Worm (Caenorhabditis elegans) whole organism, mixed stage, embryonic: ENCODE data around the gene T04F8.2.

Source experiments
- M03D4.4 ChIP-seq: sonication (generic microtip); optimal IDR thresholded peaks from 2 replicates; lab custom pipeline; 2017; ENCODE audit warnings: mild to moderate bottlenecking, missing genetic modification characterization, missing compliant biosample characterization
- blmp-1 ChIP-seq: fragments of 150-350 bp; optimal IDR thresholded peaks from 2 replicates; lab custom pipeline; 2014; ENCODE audit warnings: missing biosample characterization, missing genetic modification characterization
- ceh-39 ChIP-seq: fragments of 150-350 bp; optimal IDR thresholded peaks from 2 replicates; lab custom pipeline; 2014; ENCODE audit warnings: missing biosample characterization, missing genetic modification characterization
- ceh-43 ChIP-seq: fragments of 200-800 bp; sonication (Bioruptor generic); optimal IDR thresholded peaks from 2 replicates; lab custom pipeline; 2018; ENCODE audit warnings: mild to moderate bottlenecking, missing genetic modification characterization, moderate library complexity, missing compliant biosample characterization
- ceh-83 ChIP-seq: fragments of 200-800 bp; sonication (Bioruptor generic); optimal IDR thresholded peaks from 2 replicates; lab custom pipeline; 2018; ENCODE audit warnings: mild to moderate bottlenecking, missing genetic modification characterization, missing compliant biosample characterization
- ces-1 ChIP-seq: fragments of 150-350 bp; optimal IDR thresholded peaks from 2 replicates; lab custom pipeline; 2014; ENCODE audit warnings: missing biosample characterization, missing genetic modification reagents, missing genetic modification characterization
- cnd-1 ChIP-seq: fragments of 200-800 bp; sonication (Bioruptor generic); optimal IDR thresholded peaks from 2 replicates; lab custom pipeline; 2018; ENCODE audit warnings: mild to moderate bottlenecking, missing genetic modification characterization, missing compliant biosample characterization
- drap-1 ChIP-seq: fragments of 200-800 bp; sonication (Bioruptor generic); optimal IDR thresholded peaks from 3 replicates; lab custom pipeline; 2018; ENCODE audit warnings: mild to moderate bottlenecking, missing genetic modification characterization, missing compliant biosample characterization
- elt-1 ChIP-seq: sonication (generic microtip); optimal IDR thresholded peaks from 2 replicates; lab custom pipeline; 2017; ENCODE audit warnings: missing genetic modification characterization, mild to moderate bottlenecking, missing compliant biosample characterization, antibody characterized with exemption, moderate library complexity, borderline replicate concordance; ENCODE audit not compliant: insufficient read depth
- elt-3 ChIP-seq: fragments of 150-350 bp; optimal IDR thresholded peaks from 2 replicates; lab custom pipeline; 2014; ENCODE audit warnings: missing biosample characterization, missing genetic modification characterization
- flh-1 ChIP-seq: fragments of 200-800 bp; sonication (Bioruptor generic); optimal IDR thresholded peaks from 2 replicates; lab custom pipeline; 2018; ENCODE audit warnings: mild to moderate bottlenecking, missing genetic modification characterization, moderate library complexity, missing compliant biosample characterization
- hlh-1 ChIP-seq: fragments of 150-350 bp; optimal IDR thresholded peaks from 2 replicates; lab custom pipeline; 2014; ENCODE audit warnings: missing biosample characterization, missing genetic modification reagents, missing genetic modification characterization
- lin-13 ChIP-seq: fragments of 150-350 bp; optimal IDR thresholded peaks from 2 replicates; lab custom pipeline; 2014; ENCODE audit warnings: missing biosample characterization, missing genetic modification characterization
- lin-32 ChIP-seq: fragments of 200-800 bp; sonication (Bioruptor generic); optimal IDR thresholded peaks from 2 replicates; lab custom pipeline; 2018; ENCODE audit warnings: mild to moderate bottlenecking, missing genetic modification characterization, missing compliant biosample characterization
- lsy-2 ChIP-seq: fragments of 150-350 bp; optimal IDR thresholded peaks from 2 replicates; lab custom pipeline; 2014; ENCODE audit warnings: missing biosample characterization, missing genetic modification characterization
- mab-5 ChIP-seq: fragments of 150-350 bp; optimal IDR thresholded peaks from 2 replicates; lab custom pipeline; 2014; ENCODE audit warnings: missing biosample characterization, missing genetic modification characterization
- mep-1 ChIP-seq: fragments of 150-350 bp; optimal IDR thresholded peaks from 2 replicates; lab custom pipeline; 2017; ENCODE audit warnings: missing biosample characterization, missing genetic modification reagents, missing genetic modification characterization, inconsistent platforms
- mls-2 ChIP-seq: sonication (generic microtip); optimal IDR thresholded peaks from 2 replicates; lab custom pipeline; 2016; ENCODE audit warnings: mild to moderate bottlenecking, missing genetic modification characterization, moderate library complexity, missing compliant biosample characterization
- nhr-12 ChIP-seq: fragments of 150-350 bp; optimal IDR thresholded peaks from 2 replicates; lab custom pipeline; 2014; ENCODE audit warnings: missing biosample characterization, missing genetic modification characterization
- nhr-2 ChIP-seq: fragments of 150-350 bp; optimal IDR thresholded peaks from 2 replicates; lab custom pipeline; 2014; ENCODE audit warnings: missing biosample characterization, missing genetic modification characterization
- nhr-237 ChIP-seq: fragments of 150-350 bp; optimal IDR thresholded peaks from 2 replicates; lab custom pipeline; 2014; ENCODE audit warnings: missing biosample characterization, missing genetic modification characterization
- nhr-28 ChIP-seq: fragments of 150-350 bp; optimal IDR thresholded peaks from 2 replicates; lab custom pipeline; 2014; ENCODE audit warnings: missing biosample characterization, missing genetic modification characterization
- nhr-76 ChIP-seq: sonication (generic microtip); optimal IDR thresholded peaks from 2 replicates; lab custom pipeline; 2017; ENCODE audit warnings: missing biosample characterization, missing genetic modification characterization
- pha-4 ChIP-seq: fragments of 150-350 bp; optimal IDR thresholded peaks from 2 replicates; lab custom pipeline; 2018; ENCODE audit warnings: missing biosample characterization, missing genetic modification reagents, missing genetic modification characterization
- sem-2 ChIP-seq: fragments of 200-800 bp; sonication (Bioruptor generic); optimal IDR thresholded peaks from 2 replicates; lab custom pipeline; 2018; ENCODE audit warnings: mild to moderate bottlenecking, missing genetic modification characterization, missing compliant biosample characterization
- sptf-1 ChIP-seq: sonication (generic microtip); optimal IDR thresholded peaks from 2 replicates; lab custom pipeline; 2017; ENCODE audit warnings: mild to moderate bottlenecking, missing genetic modification characterization, moderate library complexity, missing compliant biosample characterization
- tbx-8 ChIP-seq: fragments of 200-800 bp; sonication (Bioruptor generic); optimal IDR thresholded peaks from 2 replicates; lab custom pipeline; 2018; ENCODE audit warnings: mild to moderate bottlenecking, missing genetic modification characterization, moderate library complexity, missing compliant biosample characterization
- unc-120 ChIP-seq: sonication (generic microtip); optimal IDR thresholded peaks from 2 replicates; lab custom pipeline; 2017; ENCODE audit warnings: missing genetic modification characterization, missing compliant biosample characterization; ENCODE audit not compliant: poor library complexity, severe bottlenecking
- unc-39 ChIP-seq: fragments of 150-350 bp; optimal IDR thresholded peaks from 2 replicates; lab custom pipeline; 2014; ENCODE audit warnings: missing biosample characterization, missing genetic modification characterization
- unc-62 ChIP-seq: fragments of 150-350 bp; optimal IDR thresholded peaks from 2 replicates; lab custom pipeline; 2014; ENCODE audit warnings: missing biosample characterization, missing genetic modification reagents, missing genetic modification characterization
- zip-8 ChIP-seq: fragments of 150-350 bp; optimal IDR thresholded peaks from 2 replicates; lab custom pipeline; 2014; ENCODE audit warnings: missing biosample characterization, missing genetic modification characterization
- ztf-11 ChIP-seq: fragments of 150-350 bp; optimal IDR thresholded peaks from 2 replicates; lab custom pipeline; 2014; ENCODE audit warnings: missing biosample characterization, missing genetic modification characterization

Gene T04F8.2

DNA sequence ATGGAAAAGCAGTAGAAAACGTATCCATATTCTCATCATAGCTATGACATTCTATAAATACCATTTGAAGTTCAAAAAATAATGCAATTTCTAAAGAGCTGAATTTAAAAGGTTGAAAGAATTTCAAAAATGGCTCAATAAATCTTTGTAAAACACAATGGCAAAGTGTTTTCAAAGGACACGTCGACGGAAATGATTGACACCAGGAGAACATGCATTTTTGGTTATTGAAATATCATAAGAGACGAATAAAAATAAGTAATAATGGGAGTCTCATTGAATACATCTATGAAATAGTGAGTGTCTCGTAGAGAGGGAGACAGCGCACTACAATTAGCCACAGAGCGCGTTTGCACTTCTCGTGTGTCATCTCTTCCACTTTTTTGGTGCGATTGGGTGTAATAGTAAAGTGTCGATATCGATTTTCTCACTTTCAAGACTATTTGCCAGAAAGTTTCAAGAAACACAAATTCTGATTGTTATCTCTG is at the start of gene T04F8.2:
Gene T04F8.2, minus strand, starts transcription at position 51 of the 488 bp plus-strand sequence.
- TF ChIP-seq elt-1 (no peak), cnd-1 (tag; lab: Kevin White, UChicago) (no peak), lin-32 (GFP tag; lab: Kevin White, UChicago) (no peak), sptf-1 (tag; lab: Kevin White, UChicago) (peak; percentile 24), ces-1 (GFP tag; lab: Kevin White, UChicago) (peak; percentile 53), pha-4 (peak; percentile 63), unc-62 (peak; percentile 8), lin-13 (tag; lab: Kevin White, UChicago) (peak; percentile 47), blmp-1 (tag; lab: Kevin White, UChicago) (no peak), ceh-43 (no peak), zip-8 (tag; lab: Kevin White, UChicago) (no peak), ceh-39 (tag; lab: Kevin White, UChicago) (peak; percentile 60), unc-120 (tag; lab: Kevin White, UChicago) (peak; percentile 78), tbx-8 (GFP tag; lab: Kevin White, UChicago) (no peak), nhr-12 (tag; lab: Kevin White, UChicago) (no peak), hlh-1 (peak; percentile 28), unc-39 (tag; lab: Kevin White, UChicago) (no peak), M03D4.4 (tag; lab: Kevin White, UChicago) (no peak), mls-2 (tag; lab: Kevin White, UChicago) (no peak), nhr-28 (peak; percentile 56), ceh-83 (GFP tag; lab: Kevin White, UChicago) (peak; percentile 22), ztf-11 (tag; lab: Kevin White, UChicago) (no peak), nhr-2 (tag; lab: Kevin White, UChicago) (no peak), nhr-76 (no peak), mab-5 (tag; lab: Kevin White, UChicago) (no peak), mep-1 (tag; lab: Kevin White, UChicago) (peak; percentile 64)

DNA sequence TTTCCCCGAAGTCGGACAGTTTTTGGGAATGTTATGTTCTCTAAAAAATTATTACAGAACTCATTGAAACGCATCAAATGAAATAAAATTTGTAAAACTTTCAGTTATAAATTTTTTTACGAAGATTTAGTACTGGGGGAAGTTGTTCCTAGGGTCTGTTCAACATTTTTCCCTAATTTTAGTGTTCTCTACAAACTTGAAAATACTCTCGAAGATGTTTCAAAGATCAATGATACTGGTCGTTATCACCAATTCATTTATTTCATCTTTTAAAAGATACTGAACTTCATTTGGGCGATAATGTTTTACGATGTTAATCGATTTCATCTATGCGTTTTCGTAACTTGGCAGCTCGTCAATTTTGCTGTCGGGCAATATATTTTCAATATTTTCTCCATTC is 45.9 kb upstream of the T04F8.2 start, which contains the start of gene C44C10.3:
Gene C44C10.3, plus strand, starts transcription at position 301 of the 400 bp plus-strand sequence.
- TF ChIP-seq elt-3 (tag; lab: Kevin White, UChicago) = no peak

DNA sequence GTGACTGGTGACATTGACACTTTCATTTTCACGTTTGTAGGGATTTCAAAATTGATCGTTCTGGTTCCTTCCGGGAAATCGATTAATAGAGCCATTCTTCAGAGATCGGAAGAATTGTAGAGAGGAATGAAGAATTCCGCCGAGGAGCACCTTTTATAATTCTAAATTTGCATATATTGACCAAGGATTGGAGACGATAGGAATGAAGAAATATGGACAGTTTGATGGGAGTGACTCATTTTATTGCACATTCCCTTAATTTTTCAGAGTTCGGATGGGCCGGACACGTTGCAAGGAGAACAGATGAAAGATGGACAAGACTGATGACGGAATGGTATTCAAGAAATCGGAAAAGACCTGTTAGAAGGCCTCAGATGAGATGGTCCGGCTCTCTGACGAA is 43.9 kb upstream of the T04F8.2 start, which contains the start of gene C44C10.15:
Gene C44C10.15, minus strand, starts transcription at position 101 of the 400 bp plus-strand sequence.
- TF ChIP-seq hlh-1 (no peak), nhr-237 (tag; lab: Kevin White, UChicago) (no peak)

DNA sequence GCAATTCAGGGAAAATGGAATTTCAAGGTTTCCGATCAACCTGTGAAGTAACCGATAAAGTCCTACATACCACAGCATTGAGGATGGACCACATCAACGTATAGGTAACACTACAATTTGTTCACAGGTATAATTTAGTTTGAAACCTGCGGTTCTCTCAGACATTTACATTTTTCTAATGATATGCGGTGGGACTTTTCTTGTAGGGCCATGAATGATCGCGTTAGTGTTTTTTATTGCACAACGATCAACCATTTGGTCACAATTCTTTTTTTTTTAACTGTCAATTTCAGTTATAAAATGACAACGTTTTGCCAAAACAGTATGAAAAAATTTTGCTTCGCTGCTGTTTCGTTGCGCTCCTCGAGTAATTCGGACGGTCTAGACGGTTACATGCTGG is 40.3 kb upstream of the T04F8.2 start, which contains the start of gene C44C10.12:
Gene C44C10.12, plus strand, starts transcription at position 301 of the 400 bp plus-strand sequence.
- TF ChIP-seq drap-1 (GFP tag; lab: Kevin White, UChicago) = no peak
- TF ChIP-seq elt-3 (tag; lab: Kevin White, UChicago) = no peak
- no peak for TF ChIP-seq pha-4
- no peak for TF ChIP-seq nhr-2 (tag; lab: Kevin White, UChicago)
- TF ChIP-seq flh-1 (GFP tag; lab: Kevin White, UChicago) = no peak
- no peak for TF ChIP-seq lin-13 (tag; lab: Kevin White, UChicago)
- no peak for TF ChIP-seq mls-2 (tag; lab: Kevin White, UChicago)
- no peak for TF ChIP-seq tbx-8 (GFP tag; lab: Kevin White, UChicago)
- TF ChIP-seq zip-8 (tag; lab: Kevin White, UChicago) = no peak
- no peak for TF ChIP-seq blmp-1 (tag; lab: Kevin White, UChicago)
- TF ChIP-seq sem-2 (GFP tag; lab: Kevin White, UChicago) = no peak
- TF ChIP-seq nhr-237 (tag; lab: Kevin White, UChicago) = no peak
- TF ChIP-seq hlh-1 = no peak
- TF ChIP-seq ces-1 (GFP tag; lab: Kevin White, UChicago) = no peak
- no peak for TF ChIP-seq nhr-76
- TF ChIP-seq ceh-83 (GFP tag; lab: Kevin White, UChicago) = no peak
- TF ChIP-seq lsy-2 (tag; lab: Kevin White, UChicago) = no peak
- no peak for TF ChIP-seq M03D4.4 (tag; lab: Kevin White, UChicago)
- TF ChIP-seq mab-5 (tag; lab: Kevin White, UChicago) = no peak
